Fruit fly (Drosophila melanogaster): ENCODE measurements around the gene Hpf1.

Gene Hpf1

dm6 chr3R:5754594-5754993 is 37.1 kb upstream of the Hpf1 start, which contains the start of gene Dcps (continued):
- TF ChIP-seq knrl (GFP tag; IDR thresholded peaks at IDR 0.05; ENCODE audit: partially characterized antibody): no peak
- TF ChIP-seq CG12659 (GFP tag; optimal IDR thresholded peaks at IDR 0.05): peak; percentile 4
- TF ChIP-seq CG11504 (tag; optimal IDR thresholded peaks at IDR 0.05): no peak
- TF ChIP-seq CG43689 (GFP tag; IDR thresholded peaks at IDR 0.05): no peak
- TF ChIP-seq NfI (GFP tag; optimal IDR thresholded peaks at IDR 0.05): no peak
- TF ChIP-seq CG1233 (GFP tag; optimal IDR thresholded peaks at IDR 0.05): no peak
- TF ChIP-seq kay (GFP tag; optimal IDR thresholded peaks at IDR 0.05): no peak
- TF ChIP-seq gsb-n (tag; optimal IDR thresholded peaks at IDR 0.05): peak; percentile 61
- TF ChIP-seq onecut (GFP tag; IDR thresholded peaks at IDR 0.05): no peak
- no peak for TF ChIP-seq gt (GFP tag; IDR thresholded peaks at IDR 0.05)
- TF ChIP-seq Myb (GFP tag; optimal IDR thresholded peaks at IDR 0.05): no peak
- no peak for TF ChIP-seq CG14014 (GFP tag; IDR thresholded peaks at IDR 0.05)
- TF ChIP-seq gce (GFP tag; IDR thresholded peaks at IDR 0.05): no peak
- TF ChIP-seq sna (GFP tag; IDR thresholded peaks at IDR 0.05; ENCODE audit: partially characterized antibody): no peak
- TF ChIP-seq CG7357 (GFP tag; IDR thresholded peaks at IDR 0.05): no peak
- TF ChIP-seq fd3F (GFP tag; optimal IDR thresholded peaks at IDR 0.05): no peak
- peak; percentile 34 for TF ChIP-seq CG1603 (tag; optimal IDR thresholded peaks at IDR 0.05)
- no peak for TF ChIP-seq CG17829 (tag; optimal IDR thresholded peaks at IDR 0.05)
- no peak for TF ChIP-seq wek (GFP tag; optimal IDR thresholded peaks at IDR 0.05)
- no peak for TF ChIP-seq CG7745 (tag; optimal IDR thresholded peaks at IDR 0.05)
- TF ChIP-seq tio (GFP tag; optimal IDR thresholded peaks at IDR 0.05): no peak
- peak; percentile 33 for TF ChIP-seq BEAF-32 (GFP tag; optimal IDR thresholded peaks at IDR 0.05)
- TF ChIP-seq gfzf (GFP tag; optimal IDR thresholded peaks at IDR 0.05): peak; percentile 86
- TF ChIP-seq CG31388 (GFP tag; optimal IDR thresholded peaks at IDR 0.05): no peak
- no peak for TF ChIP-seq ara (GFP tag; IDR thresholded peaks at IDR 0.05)
- TF ChIP-seq unpg (GFP tag; optimal IDR thresholded peaks at IDR 0.05): no peak
- no peak for TF ChIP-seq sens-2 (GFP tag; IDR thresholded peaks at IDR 0.05)
- no peak for TF ChIP-seq B-H1 (GFP tag; IDR thresholded peaks at IDR 0.05)
- no peak for TF ChIP-seq chif (GFP tag; optimal IDR thresholded peaks at IDR 0.05)
- no peak for TF ChIP-seq CG15269 (tag; optimal IDR thresholded peaks at IDR 0.05)
- no peak for TF ChIP-seq CG17912 (GFP tag; optimal IDR thresholded peaks at IDR 0.05)
- no peak for TF ChIP-seq CG12071 (GFP tag; optimal IDR thresholded peaks at IDR 0.05)
- no peak for TF ChIP-seq jumu (GFP tag; optimal IDR thresholded peaks at IDR 0.05)
- no peak for TF ChIP-seq yki (optimal IDR thresholded peaks at IDR 0.05)
- peak; percentile 64 for TF ChIP-seq CG9797 (GFP tag; optimal IDR thresholded peaks at IDR 0.05)
- TF ChIP-seq hkb (optimal IDR thresholded peaks at IDR 0.05): no peak
- TF ChIP-seq hkb (GFP tag; IDR thresholded peaks at IDR 0.05): no peak
- TF ChIP-seq lmd (GFP tag; IDR thresholded peaks at IDR 0.05): no peak
- no peak for TF ChIP-seq CG13624 (GFP tag; optimal IDR thresholded peaks at IDR 0.05)
- TF ChIP-seq CG16813 (GFP tag; IDR thresholded peaks at IDR 0.05; ENCODE audit: partially characterized antibody): no peak
- TF ChIP-seq CG11695 (GFP tag; IDR thresholded peaks at IDR 0.05): no peak
- no peak for TF ChIP-seq dan (GFP tag; IDR thresholded peaks at IDR 0.05)
- no peak for TF ChIP-seq schlank (tag; optimal IDR thresholded peaks at IDR 0.05)
- TF ChIP-seq Sry-β (GFP tag; optimal IDR thresholded peaks at IDR 0.05): peak; percentile 39
- TF ChIP-seq CG2712 (tag; optimal IDR thresholded peaks at IDR 0.05): peak; percentile 6
- peak; percentile 25 for TF ChIP-seq Lhr (GFP tag; optimal IDR thresholded peaks at IDR 0.05)
- TF ChIP-seq CG18764 (GFP tag; optimal IDR thresholded peaks at IDR 0.05): no peak
- no peak for TF ChIP-seq CG2129 (GFP tag; IDR thresholded peaks at IDR 0.05; ENCODE audit: partially characterized antibody)
- TF ChIP-seq E2f2 (GFP tag; IDR thresholded peaks at IDR 0.05): peak; percentile 42
- peak; percentile 58 for TF ChIP-seq pita (GFP tag; optimal IDR thresholded peaks at IDR 0.05)
- TF ChIP-seq CG17328 (GFP tag; IDR thresholded peaks at IDR 0.05): no peak
- TF ChIP-seq Atf-2 (GFP tag; optimal IDR thresholded peaks at IDR 0.05): no peak

Measured in whole organism, embryonic.